Worm (Caenorhabditis elegans) whole organism, L1 larva: ENCODE results near the gene gln-5.

Source experiments
- ceh-63 ChIP-seq: fragments of 200-800 bp; sonication (Bioruptor generic); optimal IDR thresholded peaks from 2 replicates; lab custom pipeline; 2018; ENCODE audit warnings: mild to moderate bottlenecking, missing genetic modification characterization, missing compliant biosample characterization
- ceh-88 ChIP-seq: fragments of 200-800 bp; sonication (Bioruptor generic); IDR thresholded peaks from 2 replicates; pipeline ENCODE4 v1.3.6; 2022; ENCODE audit warnings: missing genetic modification characterization, missing compliant biosample characterization
- mep-1 ChIP-seq: fragments of 150-350 bp; optimal IDR thresholded peaks from 2 replicates; lab custom pipeline; 2014; ENCODE audit warnings: missing biosample characterization, missing genetic modification characterization
- nhr-28 ChIP-seq: fragments of 150-350 bp; optimal IDR thresholded peaks from 2 replicates; lab custom pipeline; 2014; ENCODE audit warnings: missing biosample characterization, missing genetic modification characterization
- nhr-84 ChIP-seq: sonication (generic microtip); optimal IDR thresholded peaks from 2 replicates; lab custom pipeline; 2017; ENCODE audit warnings: missing biosample characterization, missing genetic modification characterization
- tlp-1 ChIP-seq: fragments of 150-350 bp; optimal IDR thresholded peaks from 2 replicates; lab custom pipeline; 2014; ENCODE audit warnings: missing biosample characterization, missing genetic modification characterization
- unc-30 ChIP-seq: sonication (generic microtip); optimal IDR thresholded peaks from 2 replicates; lab custom pipeline; 2017; ENCODE audit warnings: missing biosample characterization, missing genetic modification characterization
- unc-62 ChIP-seq: fragments of 150-350 bp; optimal IDR thresholded peaks from 2 replicates; lab custom pipeline; 2014; ENCODE audit warnings: missing biosample characterization, missing genetic modification reagents, missing genetic modification characterization

DNA sequence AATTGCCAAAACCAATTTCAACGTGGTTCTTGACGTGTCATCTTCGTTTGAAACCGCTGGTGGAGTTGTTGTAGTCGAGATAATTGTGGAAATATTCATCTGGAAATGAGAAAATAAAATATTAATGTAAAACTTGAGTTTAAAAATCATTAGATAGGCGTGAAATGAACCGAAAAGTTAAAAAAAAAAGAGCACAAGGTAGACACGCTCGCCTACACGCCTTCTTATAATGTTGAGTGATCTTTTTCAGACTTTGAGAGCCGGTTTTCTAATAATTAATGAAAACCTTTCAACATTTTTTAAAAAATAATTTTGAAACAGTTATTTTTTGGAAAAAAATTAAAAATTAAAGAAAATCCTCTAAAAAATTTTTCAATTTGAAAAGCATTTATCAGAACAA lies 42.5 kb downstream of the gln-5 start, which contains the start of gene npr-32:
- TF ChIP-seq unc-30 (tag; lab: Kevin White, UChicago): no peak
- TF ChIP-seq tlp-1 (tag; lab: Kevin White, UChicago): no peak
- TF ChIP-seq mep-1 (tag; lab: Kevin White, UChicago): no peak
- TF ChIP-seq nhr-84: no peak
- TF ChIP-seq ceh-88 (GFP tag; lab: Robert Waterston, UW): no peak
- no peak for TF ChIP-seq nhr-28 (tag; lab: Kevin White, UChicago)
- no peak for TF ChIP-seq unc-62
- no peak for TF ChIP-seq ceh-63 (GFP tag; lab: Kevin White, UChicago)
